Worm (Caenorhabditis elegans) whole organism, late embryonic: Measurements from ENCODE around the gene dlg-1.

Source experiments
- C38D4.7 ChIP-seq: fragments of 200-800 bp; sonication (Bioruptor generic); optimal IDR thresholded peaks from 2 replicates; lab custom pipeline; 2018; ENCODE audit warnings: mild to moderate bottlenecking, missing genetic modification characterization, moderate library complexity, missing compliant biosample characterization
- F13H6.1 ChIP-seq: sonication (generic microtip); optimal IDR thresholded peaks from 2 replicates; lab custom pipeline; 2016; ENCODE audit warnings: missing genetic modification characterization, missing compliant biosample characterization
- K02D7.2 ChIP-seq: sonication (generic microtip); optimal IDR thresholded peaks from 2 replicates; lab custom pipeline; 2017; ENCODE audit warnings: mild to moderate bottlenecking, missing genetic modification characterization, missing compliant biosample characterization
- K09A11.1 ChIP-seq: sonication (generic microtip); optimal IDR thresholded peaks from 2 replicates; lab custom pipeline; 2017; ENCODE audit warnings: antibody characterized with exemption, mild to moderate bottlenecking, missing genetic modification characterization, missing compliant biosample characterization; ENCODE audit not compliant: insufficient read depth
- ahr-1 ChIP-seq: sonication (generic microtip); optimal IDR thresholded peaks from 2 replicates; lab custom pipeline; 2016; ENCODE audit warnings: missing genetic modification characterization, missing compliant biosample characterization
- ama-1 ChIP-seq: fragments of 150-350 bp; optimal IDR thresholded peaks from 2 replicates; lab custom pipeline; 2014
- ceh-18 ChIP-seq: sonication (generic microtip); optimal IDR thresholded peaks from 2 replicates; lab custom pipeline; 2016; ENCODE audit warnings: missing genetic modification characterization, missing compliant biosample characterization
- ceh-19 ChIP-seq: fragments of 200-800 bp; sonication (Bioruptor generic); optimal IDR thresholded peaks from 2 replicates; lab custom pipeline; 2018; ENCODE audit warnings: mild to moderate bottlenecking, missing genetic modification characterization, missing compliant biosample characterization
- ceh-22 ChIP-seq: sonication (generic microtip); optimal IDR thresholded peaks from 2 replicates; lab custom pipeline; 2017; ENCODE audit warnings: missing biosample characterization, missing genetic modification characterization
- ceh-30 ChIP-seq: fragments of 150-350 bp; optimal IDR thresholded peaks from 2 replicates; lab custom pipeline; 2014; ENCODE audit warnings: missing biosample characterization, missing genetic modification characterization
- ceh-34 ChIP-seq: sonication (generic microtip); optimal IDR thresholded peaks from 2 replicates; lab custom pipeline; 2016; ENCODE audit warnings: mild to moderate bottlenecking, missing genetic modification characterization, missing compliant biosample characterization
- ceh-45 ChIP-seq: fragments of 200-800 bp; sonication (Bioruptor generic); IDR thresholded peaks from 2 replicates; pipeline ENCODE4 v1.3.6; 2022; ENCODE audit warnings: missing genetic modification reagents, missing genetic modification characterization, missing compliant biosample characterization
- ceh-48 ChIP-seq: sonication (generic microtip); optimal IDR thresholded peaks from 2 replicates; lab custom pipeline; 2016; ENCODE audit warnings: missing genetic modification characterization, inconsistent platforms, missing compliant biosample characterization
- ceh-6 ChIP-seq: fragments of 200-800 bp; sonication (Bioruptor generic); optimal IDR thresholded peaks from 2 replicates; lab custom pipeline; 2018; ENCODE audit warnings: mild to moderate bottlenecking, missing genetic modification characterization, missing compliant biosample characterization
- ceh-9 ChIP-seq: sonication (generic microtip); optimal IDR thresholded peaks from 2 replicates; lab custom pipeline; 2016; ENCODE audit warnings: mild to moderate bottlenecking, missing genetic modification characterization, inconsistent platforms, missing compliant biosample characterization
- dmd-4 ChIP-seq: sonication (generic microtip); optimal IDR thresholded peaks from 2 replicates; lab custom pipeline; 2016; ENCODE audit warnings: borderline replicate concordance, missing genetic modification characterization, missing compliant biosample characterization
- dve-1 ChIP-seq: sonication (generic microtip); optimal IDR thresholded peaks from 2 replicates; lab custom pipeline; 2017; ENCODE audit warnings: antibody characterized with exemption, mild to moderate bottlenecking, missing genetic modification characterization, missing compliant biosample characterization
- elt-2 ChIP-seq: sonication (generic microtip); optimal IDR thresholded peaks from 2 replicates; lab custom pipeline; 2016; ENCODE audit warnings: missing genetic modification reagents, missing genetic modification characterization, missing compliant biosample characterization
- ets-4 ChIP-seq: sonication (generic microtip); optimal IDR thresholded peaks from 2 replicates; lab custom pipeline; 2016; ENCODE audit warnings: missing genetic modification characterization, missing compliant biosample characterization
- fkh-10 ChIP-seq: fragments of 150-350 bp; optimal IDR thresholded peaks from 2 replicates; lab custom pipeline; 2014; ENCODE audit warnings: missing biosample characterization, missing genetic modification reagents, missing genetic modification characterization
- fkh-6 ChIP-seq: sonication (generic microtip); optimal IDR thresholded peaks from 2 replicates; lab custom pipeline; 2016; ENCODE audit warnings: missing genetic modification characterization, missing compliant biosample characterization
- hlh-30 ChIP-seq: sonication (generic microtip); optimal IDR thresholded peaks from 2 replicates; lab custom pipeline; 2017; ENCODE audit warnings: antibody characterized with exemption, missing genetic modification characterization, missing compliant biosample characterization; ENCODE audit not compliant: insufficient read depth
- hlh-8 ChIP-seq: sonication (generic microtip); optimal IDR thresholded peaks from 2 replicates; lab custom pipeline; 2016; ENCODE audit warnings: missing genotype, missing genetic modification characterization, missing compliant biosample characterization
- lin-11 ChIP-seq: fragments of 200-800 bp; sonication (Bioruptor generic); optimal IDR thresholded peaks from 2 replicates; lab custom pipeline; 2018; ENCODE audit warnings: mild to moderate bottlenecking, missing genetic modification characterization, missing compliant biosample characterization
- madf-2 ChIP-seq: sonication (generic microtip); optimal IDR thresholded peaks from 2 replicates; lab custom pipeline; 2017; ENCODE audit warnings: missing genetic modification characterization, missing compliant biosample characterization
- npax-4 ChIP-seq: sonication (generic microtip); optimal IDR thresholded peaks from 2 replicates; lab custom pipeline; 2016; ENCODE audit warnings: missing genetic modification characterization, missing compliant biosample characterization
- odd-2 ChIP-seq: sonication (generic microtip); optimal IDR thresholded peaks from 2 replicates; lab custom pipeline; 2017; ENCODE audit warnings: antibody characterized with exemption, mild to moderate bottlenecking, missing genetic modification characterization, missing compliant biosample characterization
- pag-3 ChIP-seq: sonication (generic microtip); optimal IDR thresholded peaks from 2 replicates; lab custom pipeline; 2016; ENCODE audit warnings: missing compliant biosample characterization, missing genetic modification characterization, borderline replicate concordance
- pat-9 ChIP-seq: fragments of 200-800 bp; sonication (Bioruptor generic); optimal IDR thresholded peaks from 2 replicates; lab custom pipeline; 2018; ENCODE audit warnings: mild to moderate bottlenecking, missing genetic modification characterization, moderate library complexity, missing compliant biosample characterization
- pha-4 ChIP-seq: fragments of 150-350 bp; optimal IDR thresholded peaks from 2 replicates; lab custom pipeline; 2018; ENCODE audit warnings: missing biosample characterization, missing genetic modification reagents, missing genetic modification characterization
- pros-1 ChIP-seq: fragments of 150-350 bp; optimal IDR thresholded peaks from 2 replicates; lab custom pipeline; 2014; ENCODE audit warnings: missing biosample characterization, missing genetic modification reagents, missing genetic modification characterization
- sox-2 ChIP-seq: fragments of 200-800 bp; sonication (Bioruptor generic); IDR thresholded peaks from 2 replicates; pipeline ENCODE4 v1.3.6; 2022; ENCODE audit warnings: missing genetic modification reagents, missing genetic modification characterization, missing compliant biosample characterization
- tbx-7 ChIP-seq: sonication (generic microtip); optimal IDR thresholded peaks from 2 replicates; lab custom pipeline; 2016; ENCODE audit warnings: missing genotype, missing genetic modification characterization, missing compliant biosample characterization
- ttx-3 ChIP-seq: sonication (generic microtip); optimal IDR thresholded peaks from 2 replicates; lab custom pipeline; 2016; ENCODE audit warnings: missing genetic modification reagents, missing genetic modification characterization, missing compliant biosample characterization
- unc-55 ChIP-seq: sonication (generic microtip); optimal IDR thresholded peaks from 2 replicates; lab custom pipeline; 2017; ENCODE audit warnings: missing biosample characterization, missing genetic modification reagents, missing genetic modification characterization
- ztf-16 ChIP-seq: sonication (generic microtip); optimal IDR thresholded peaks from 2 replicates; lab custom pipeline; 2017; ENCODE audit warnings: missing genetic modification characterization, missing compliant biosample characterization

The dlg-1 gene

ce11 chrX:5475164-5475576 lies 4.3 kb upstream of the dlg-1 start (continued):
- TF ChIP-seq ahr-1 (tag; lab: Kevin White, UChicago) (no peak), K09A11.1 (no peak), sox-2 (GFP tag; lab: Robert Waterston, UW) (no peak), C38D4.7 (GFP tag; lab: Kevin White, UChicago) (no peak), ceh-30 (tag; lab: Kevin White, UChicago) (peak; percentile 22), lin-11 (no peak), tbx-7 (no peak), pag-3 (tag; lab: Kevin White, UChicago) (no peak), hlh-8 (tag; lab: Kevin White, UChicago) (no peak), ttx-3 (tag; lab: Kevin White, UChicago) (no peak)
- TF ChIP-seq, all 69 proteins: peak for 25

ce11 chrX:5476357-5476756 lies 3.1 kb upstream of the dlg-1 start:
- no peak for TF ChIP-seq pat-9
- no peak for TF ChIP-seq ceh-19
- TF ChIP-seq elt-2 (tag; lab: Kevin White, UChicago), result peak; percentile 47
- no peak for TF ChIP-seq hlh-30 (tag; lab: Kevin White, UChicago)
- no peak for TF ChIP-seq F13H6.1 (tag; lab: Kevin White, UChicago)
- TF ChIP-seq K02D7.2 (tag; lab: Kevin White, UChicago), result no peak
- TF ChIP-seq ttx-3 (tag; lab: Kevin White, UChicago), result no peak
- TF ChIP-seq tbx-7, result no peak

ce11 chrX:5477597-5477996 lies 1.9 kb upstream of the dlg-1 start:
- no peak for TF ChIP-seq ets-4 (tag; lab: Kevin White, UChicago)
- no peak for TF ChIP-seq unc-55 (GFP tag; lab: Kevin White, UChicago)
- no peak for TF ChIP-seq madf-2 (tag; lab: Kevin White, UChicago)
- TF ChIP-seq fkh-6 (tag; lab: Kevin White, UChicago), result no peak
- TF ChIP-seq ceh-22 (tag; lab: Kevin White, UChicago), result no peak
- no peak for TF ChIP-seq ceh-34 (tag; lab: Kevin White, UChicago)
- TF ChIP-seq npax-4 (tag; lab: Kevin White, UChicago), result no peak
- TF ChIP-seq ceh-45 (GFP tag; lab: Robert Waterston, UW), result no peak
- no peak for TF ChIP-seq ceh-9
- TF ChIP-seq ceh-18 (tag; lab: Kevin White, UChicago), result no peak
- no peak for TF ChIP-seq C38D4.7 (GFP tag; lab: Kevin White, UChicago)
- no peak for TF ChIP-seq pha-4 (tag; lab: Kevin White, UChicago)
- TF ChIP-seq dmd-4 (tag; lab: Kevin White, UChicago), result no peak

DNA sequence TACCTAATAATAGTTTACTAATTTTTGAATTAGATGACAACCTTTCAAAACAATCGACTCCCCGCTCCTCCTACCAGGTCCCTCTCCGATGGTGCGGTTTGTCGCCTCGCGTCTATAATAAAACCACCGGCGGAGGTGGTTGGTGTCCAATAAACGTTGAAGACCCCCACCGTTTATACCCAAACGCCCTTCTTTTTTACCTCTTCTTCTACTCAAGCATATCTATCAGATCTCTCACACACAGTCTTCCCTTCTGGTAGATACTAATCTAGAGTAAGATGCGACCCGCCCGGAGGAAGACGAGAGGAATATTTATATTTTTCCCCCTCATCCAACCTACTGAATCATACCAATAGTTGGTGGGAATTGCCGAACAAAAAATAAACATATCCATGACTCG lies 625 bp upstream of the dlg-1 start:
- TF ChIP-seq fkh-10 (GFP tag; lab: Kevin White, UChicago) (no peak), tbx-7 (no peak), dve-1 (tag; lab: Kevin White, UChicago) (no peak), pros-1 (tag; lab: Kevin White, UChicago) (no peak), ztf-16 (tag; lab: Kevin White, UChicago) (no peak), ceh-19 (no peak), pag-3 (tag; lab: Kevin White, UChicago) (no peak), ceh-48 (no peak), ceh-30 (tag; lab: Kevin White, UChicago) (no peak), ceh-6 (GFP tag; lab: Kevin White, UChicago) (no peak), odd-2 (tag; lab: Kevin White, UChicago) (no peak), ama-1 (lab: Kevin White, UChicago) (no peak), fkh-6 (tag; lab: Kevin White, UChicago) (no peak)
- TF ChIP-seq, all 69 proteins: peak for 0
